Worm (Caenorhabditis elegans) whole organism, mixed stage, embryonic: ENCODE data around the gene M195.2.

ENCODE experiments used
- blmp-1 ChIP-seq: fragments of 150-350 bp; optimal IDR thresholded peaks from 2 replicates; lab custom pipeline; 2014; ENCODE audit warnings: missing biosample characterization, missing genetic modification characterization
- elt-3 ChIP-seq: fragments of 150-350 bp; optimal IDR thresholded peaks from 2 replicates; lab custom pipeline; 2014; ENCODE audit warnings: missing biosample characterization, missing genetic modification characterization
- lin-13 ChIP-seq: fragments of 150-350 bp; optimal IDR thresholded peaks from 2 replicates; lab custom pipeline; 2014; ENCODE audit warnings: missing biosample characterization, missing genetic modification characterization
- lin-32 ChIP-seq: fragments of 200-800 bp; sonication (Bioruptor generic); optimal IDR thresholded peaks from 2 replicates; lab custom pipeline; 2018; ENCODE audit warnings: mild to moderate bottlenecking, missing genetic modification characterization, missing compliant biosample characterization
- nhr-237 ChIP-seq: fragments of 150-350 bp; optimal IDR thresholded peaks from 2 replicates; lab custom pipeline; 2014; ENCODE audit warnings: missing biosample characterization, missing genetic modification characterization
- nhr-76 ChIP-seq: sonication (generic microtip); optimal IDR thresholded peaks from 2 replicates; lab custom pipeline; 2017; ENCODE audit warnings: missing biosample characterization, missing genetic modification characterization
- sem-2 ChIP-seq: fragments of 200-800 bp; sonication (Bioruptor generic); optimal IDR thresholded peaks from 2 replicates; lab custom pipeline; 2018; ENCODE audit warnings: mild to moderate bottlenecking, missing genetic modification characterization, missing compliant biosample characterization
- unc-62 ChIP-seq: fragments of 150-350 bp; optimal IDR thresholded peaks from 2 replicates; lab custom pipeline; 2014; ENCODE audit warnings: missing biosample characterization, missing genetic modification reagents, missing genetic modification characterization

ce11 chrII:8399064-8399463, 38.5 kb downstream of the M195.2 start, which contains the start of gene dod-23:
- TF ChIP-seq sem-2 (no peak), nhr-76 (tag; lab: Kevin White, UChicago) (no peak), unc-62 (no peak), elt-3 (tag; lab: Kevin White, UChicago) (no peak), blmp-1 (tag; lab: Kevin White, UChicago) (no peak), nhr-237 (tag; lab: Kevin White, UChicago) (no peak), lin-32 (no peak), lin-13 (no peak)
